Worm (Caenorhabditis elegans) whole organism, L1 larva: ENCODE measurements around the gene F19H6.5.

Experiments used
- C04F5.9 ChIP-seq: sonication (generic microtip); optimal IDR thresholded peaks from 2 replicates; lab custom pipeline; 2016; ENCODE audit warnings: missing genetic modification characterization, missing compliant biosample characterization
- C16A3.4 ChIP-seq: fragments of 150-350 bp; optimal IDR thresholded peaks from 2 replicates; lab custom pipeline; 2014; ENCODE audit warnings: missing biosample characterization, missing genetic modification characterization
- F16B12.6 ChIP-seq: fragments of 150-350 bp; optimal IDR thresholded peaks from 2 replicates; lab custom pipeline; 2014; ENCODE audit warnings: missing biosample characterization, missing genetic modification characterization
- aly-2 ChIP-seq: fragments of 150-350 bp; optimal IDR thresholded peaks from 2 replicates; lab custom pipeline; 2014; ENCODE audit warnings: missing biosample characterization, missing genetic modification characterization
- ceh-82 ChIP-seq, 3 experiments: fragments of 150-350 bp in 1 of 3; sonication (generic microtip) in 2 of 3; optimal IDR thresholded peaks; 2 replicates each; lab custom pipeline; 2014 to 2017; ENCODE audit warnings: missing biosample characterization in 3 of 3, missing genetic modification characterization in 3 of 3
- ces-1 ChIP-seq: fragments of 150-350 bp; optimal IDR thresholded peaks from 2 replicates; lab custom pipeline; 2014; ENCODE audit warnings: missing biosample characterization, missing genetic modification reagents, missing genetic modification characterization
- dpl-1 ChIP-seq, 3 experiments: fragments of 150-350 bp in 2 of 3; sonication (generic microtip) in 1 of 3; optimal IDR thresholded peaks; 2 replicates each; lab custom pipeline; 2014 to 2017; ENCODE audit warnings: missing biosample characterization in 3 of 3, missing genetic modification characterization in 3 of 3, missing genetic modification reagents in 3 of 3
- efl-1 ChIP-seq, 4 experiments: fragments of 150-350 bp; optimal IDR thresholded peaks in 3 of 4; peaks in 1 of 4; 1 replicate in 1 of 4; 2 replicates in 3 of 4; lab custom pipeline; 2014; ENCODE audit warnings: missing biosample characterization in 2 of 4, missing genetic modification characterization in 2 of 4, missing genetic modification reagents in 2 of 4
- egl-27 ChIP-seq, 2 experiments: fragments of 150-350 bp in 1 of 2; sonication (generic microtip); optimal IDR thresholded peaks; 3 replicates each; lab custom pipeline; 2017 to 2018; ENCODE audit warnings: missing biosample characterization in 2 of 2, missing genetic modification characterization in 2 of 2, missing genetic modification reagents in 2 of 2
- elt-2 ChIP-seq: sonication (generic microtip); optimal IDR thresholded peaks from 2 replicates; lab custom pipeline; 2016; ENCODE audit warnings: missing genetic modification characterization, mild to moderate bottlenecking, inconsistent platforms, missing compliant biosample characterization, missing genetic modification reagents
- elt-3 ChIP-seq, 6 experiments: fragments of 150-350 bp in 1 of 6; sonication (generic microtip); optimal IDR thresholded peaks; 2 replicates each; lab custom pipeline; 2017 to 2018; ENCODE audit warnings: missing biosample characterization in 6 of 6, missing genetic modification characterization in 6 of 6, inconsistent platforms in 1 of 6
- ets-5 ChIP-seq: fragments of 200-800 bp; sonication (Bioruptor generic); IDR thresholded peaks from 2 replicates; pipeline ENCODE4 v1.3.6; 2022; ENCODE audit warnings: missing genetic modification characterization, missing compliant biosample characterization
- fkh-8 ChIP-seq: sonication (generic microtip); optimal IDR thresholded peaks from 2 replicates; lab custom pipeline; 2016; ENCODE audit warnings: mild to moderate bottlenecking, missing genetic modification characterization, missing compliant biosample characterization
- fos-1 ChIP-seq: fragments of 150-350 bp; optimal IDR thresholded peaks from 2 replicates; lab custom pipeline; 2014; ENCODE audit warnings: missing biosample characterization, missing genetic modification characterization
- grh-1 ChIP-seq: fragments of 200-800 bp; sonication (Bioruptor generic); IDR thresholded peaks from 2 replicates; pipeline ENCODE4 v1.3.6; 2022; ENCODE audit warnings: missing genetic modification reagents, missing genetic modification characterization, missing compliant biosample characterization
- hlh-4 ChIP-seq: sonication (generic microtip); optimal IDR thresholded peaks from 2 replicates; lab custom pipeline; 2016; ENCODE audit warnings: mild to moderate bottlenecking, missing genetic modification characterization, missing compliant biosample characterization
- jun-1 ChIP-seq: fragments of 150-350 bp; optimal IDR thresholded peaks from 2 replicates; lab custom pipeline; 2014; ENCODE audit warnings: missing biosample characterization, missing genetic modification reagents, missing genetic modification characterization
- lin-14 ChIP-seq: fragments of 200-800 bp; sonication (Bioruptor generic); optimal IDR thresholded peaks from 2 replicates; lab custom pipeline; 2018; ENCODE audit warnings: mild to moderate bottlenecking, missing genetic modification characterization, moderate library complexity, missing compliant biosample characterization
- lin-35 ChIP-seq, 2 experiments: fragments of 150-350 bp; optimal IDR thresholded peaks; 2 replicates each; lab custom pipeline; 2014; ENCODE audit warnings: missing biosample characterization in 2 of 2, missing genetic modification characterization in 2 of 2, missing genetic modification reagents in 2 of 2
- lir-3 ChIP-seq: sonication (generic microtip); optimal IDR thresholded peaks from 2 replicates; lab custom pipeline; 2016; ENCODE audit warnings: mild to moderate bottlenecking, missing genetic modification characterization, moderate library complexity, missing compliant biosample characterization; ENCODE audit not compliant: poor library complexity
- lsy-2 ChIP-seq, 2 experiments: fragments of 150-350 bp; optimal IDR thresholded peaks; 2 replicates each; lab custom pipeline; 2014; ENCODE audit warnings: missing biosample characterization in 2 of 2, missing genetic modification characterization in 2 of 2
- mab-9 ChIP-seq: fragments of 200-800 bp; sonication (Bioruptor generic); IDR thresholded peaks from 2 replicates; pipeline ENCODE4 v1.3.6; 2022; ENCODE audit warnings: missing genetic modification reagents, missing genetic modification characterization, missing compliant biosample characterization
- mdl-1 ChIP-seq, 2 experiments: fragments of 150-350 bp; optimal IDR thresholded peaks; 2 replicates each; lab custom pipeline; 2014 to 2017; ENCODE audit warnings: missing biosample characterization in 2 of 2, missing genetic modification characterization in 2 of 2, inconsistent platforms in 1 of 2
- mep-1 ChIP-seq: fragments of 150-350 bp; optimal IDR thresholded peaks from 2 replicates; lab custom pipeline; 2014; ENCODE audit warnings: missing biosample characterization, missing genetic modification characterization
- nhr-11 ChIP-seq: fragments of 150-350 bp; optimal IDR thresholded peaks from 2 replicates; lab custom pipeline; 2014; ENCODE audit warnings: missing biosample characterization, missing genetic modification characterization
- nhr-12 ChIP-seq: sonication (generic microtip); optimal IDR thresholded peaks from 2 replicates; lab custom pipeline; 2017; ENCODE audit warnings: missing biosample characterization, missing genetic modification characterization
- nhr-19 ChIP-seq: fragments of 200-800 bp; sonication (Bioruptor generic); conservative IDR thresholded peaks from 2 replicates; pipeline ENCODE4 v1.3.6; 2022; ENCODE audit warnings: missing genetic modification characterization, missing compliant biosample characterization
- nhr-20 ChIP-seq: sonication (generic microtip); optimal IDR thresholded peaks from 2 replicates; lab custom pipeline; 2016; ENCODE audit warnings: mild to moderate bottlenecking, missing genetic modification characterization, missing compliant biosample characterization
- nhr-237 ChIP-seq: fragments of 150-350 bp; optimal IDR thresholded peaks from 2 replicates; lab custom pipeline; 2014; ENCODE audit warnings: missing biosample characterization, missing genetic modification characterization
- nhr-47 ChIP-seq: sonication (generic microtip); optimal IDR thresholded peaks from 2 replicates; lab custom pipeline; 2016; ENCODE audit warnings: mild to moderate bottlenecking, missing genetic modification characterization, moderate library complexity, missing compliant biosample characterization
- nhr-71 ChIP-seq: sonication (generic microtip); optimal IDR thresholded peaks from 2 replicates; lab custom pipeline; 2016; ENCODE audit warnings: mild to moderate bottlenecking, missing genetic modification characterization, moderate library complexity, missing compliant biosample characterization
- nhr-77 ChIP-seq: fragments of 150-350 bp; optimal IDR thresholded peaks from 2 replicates; lab custom pipeline; 2014; ENCODE audit warnings: missing biosample characterization, missing genetic modification characterization
- nhr-85 ChIP-seq: sonication (generic microtip); peaks from one replicate; lab custom pipeline; 2016; ENCODE audit warnings: missing genetic modification characterization, inconsistent platforms, missing compliant biosample characterization
- nhr-90 ChIP-seq: sonication (generic microtip); optimal IDR thresholded peaks from 2 replicates; lab custom pipeline; 2016; ENCODE audit warnings: mild to moderate bottlenecking, missing genetic modification characterization, missing compliant biosample characterization; ENCODE audit not compliant: poor library complexity
- pax-3 ChIP-seq: fragments of 200-800 bp; sonication (Bioruptor generic); optimal IDR thresholded peaks from 2 replicates; lab custom pipeline; 2018; ENCODE audit warnings: mild to moderate bottlenecking, missing genetic modification characterization, moderate library complexity, missing compliant biosample characterization
- pqm-1 ChIP-seq: sonication (generic microtip); optimal IDR thresholded peaks from 3 replicates; lab custom pipeline; 2017; ENCODE audit warnings: missing biosample characterization, missing genetic modification characterization
- rnt-1 ChIP-seq: sonication (generic microtip); optimal IDR thresholded peaks from 2 replicates; lab custom pipeline; 2016; ENCODE audit warnings: mild to moderate bottlenecking, missing genetic modification characterization, moderate library complexity, missing compliant biosample characterization
- snpc-4 ChIP-seq: fragments of 150-350 bp; optimal IDR thresholded peaks from 2 replicates; lab custom pipeline; 2014; ENCODE audit warnings: missing biosample characterization, missing genetic modification characterization
- sox-4 ChIP-seq: sonication (generic microtip); optimal IDR thresholded peaks from 2 replicates; lab custom pipeline; 2016; ENCODE audit warnings: missing genetic modification characterization, missing compliant biosample characterization
- sup-37 ChIP-seq: fragments of 200-800 bp; sonication (Bioruptor generic); optimal IDR thresholded peaks from 2 replicates; lab custom pipeline; 2018; ENCODE audit warnings: mild to moderate bottlenecking, missing genetic modification characterization, missing compliant biosample characterization
- tbx-2 ChIP-seq: sonication (generic microtip); optimal IDR thresholded peaks from 2 replicates; lab custom pipeline; 2016; ENCODE audit warnings: missing genetic modification characterization, missing compliant biosample characterization
- tlp-1 ChIP-seq: fragments of 150-350 bp; optimal IDR thresholded peaks from 2 replicates; lab custom pipeline; 2014; ENCODE audit warnings: missing biosample characterization, missing genetic modification characterization
- unc-130 ChIP-seq: fragments of 150-350 bp; optimal IDR thresholded peaks from 2 replicates; lab custom pipeline; 2017; ENCODE audit warnings: missing biosample characterization, missing genetic modification characterization, inconsistent platforms
- unc-62 ChIP-seq: fragments of 150-350 bp; optimal IDR thresholded peaks from 2 replicates; lab custom pipeline; 2014; ENCODE audit warnings: missing biosample characterization, missing genetic modification reagents, missing genetic modification characterization
- xbp-1 ChIP-seq: sonication (generic microtip); optimal IDR thresholded peaks from 2 replicates; lab custom pipeline; 2016; ENCODE audit warnings: missing genetic modification characterization, missing compliant biosample characterization
- ztf-11 ChIP-seq, 2 experiments: sonication (generic microtip); optimal IDR thresholded peaks; 2 replicates each; lab custom pipeline; 2016 to 2017; ENCODE audit warnings: missing genetic modification characterization in 2 of 2, missing biosample characterization in 1 of 2, missing compliant biosample characterization in 1 of 2

The F19H6.5 gene

DNA sequence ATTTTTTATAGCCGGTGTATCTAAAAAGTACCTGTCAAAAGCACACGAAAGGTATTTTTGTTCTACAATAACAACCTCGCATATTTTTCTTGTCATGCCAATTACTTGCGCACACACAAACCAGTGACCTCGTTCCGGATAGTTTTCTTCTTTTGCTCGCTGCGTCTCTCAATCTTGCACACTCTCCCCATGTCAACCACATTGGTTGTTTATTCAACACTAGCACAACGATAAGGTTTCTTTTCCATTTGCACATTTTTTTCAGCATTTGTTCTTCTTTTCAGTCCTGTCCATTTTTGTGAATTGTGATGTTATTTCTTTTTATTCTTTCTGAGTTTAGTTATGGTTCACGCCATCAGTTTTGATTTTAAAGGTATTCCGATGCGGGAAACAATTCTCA, 14.5 kb downstream of the F19H6.5 start, which contains the start of gene F42F12.3:
F42F12.3 (plus strand) TSS at position 372 of the 400 bp plus-strand sequence.
- no peak for TF ChIP-seq fos-1 (tag; lab: Kevin White, UChicago)
- TF ChIP-seq lin-14 (GFP tag; lab: Kevin White, UChicago), result peak; percentile 28
- TF ChIP-seq C16A3.4 (tag; lab: Kevin White, UChicago), result no peak
- no peak for TF ChIP-seq pax-3

DNA sequence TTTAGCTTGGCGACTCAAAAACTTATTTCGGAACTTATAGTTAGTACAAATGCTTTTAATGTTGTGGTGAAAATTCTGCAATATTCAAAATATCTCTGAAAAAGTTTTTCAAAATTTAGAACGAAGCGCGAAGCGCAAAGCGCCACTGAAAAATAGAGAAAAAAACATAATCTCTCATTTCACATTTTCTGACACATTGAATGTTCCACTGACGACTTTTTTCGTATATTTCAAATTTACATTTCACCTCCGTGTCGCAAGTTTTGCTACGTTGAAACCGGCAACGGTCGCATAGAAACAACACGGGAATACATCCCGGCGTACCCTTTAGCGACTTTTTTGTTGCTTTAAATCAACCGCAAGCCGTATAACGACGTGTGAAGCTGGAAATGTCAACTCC, 16.4 kb downstream of the F19H6.5 start, which contains the start of gene F42F12.14:
F42F12.14 (plus strand) TSS at position 301 of the 400 bp plus-strand sequence.
- no peak for TF ChIP-seq dpl-1 (GFP tag; optimal IDR thresholded peaks at IDR 0.05; lab: Kevin White, UChicago)
- TF ChIP-seq F16B12.6, result no peak
- TF ChIP-seq ces-1, result no peak
- no peak for TF ChIP-seq nhr-90 (tag; lab: Kevin White, UChicago)
- TF ChIP-seq pqm-1, result no peak
- no peak for TF ChIP-seq lsy-2 (tag; optimal IDR thresholded peaks at IDR 0.05; lab: Kevin White, UChicago)
- TF ChIP-seq C04F5.9 (tag; lab: Kevin White, UChicago), result no peak
- no peak for TF ChIP-seq nhr-11

- no peak for TF ChIP-seq tlp-1 (tag; lab: Kevin White, UChicago)
- peak; percentile 15 for TF ChIP-seq xbp-1
- no peak for TF ChIP-seq nhr-237
- no peak for TF ChIP-seq pqm-1
- TF ChIP-seq C04F5.9 (tag; lab: Kevin White, UChicago), result no peak
- TF ChIP-seq tbx-2, result peak; percentile 6
- no peak for TF ChIP-seq lsy-2 (tag; optimal IDR thresholded peaks at IDR 0.05; lab: Kevin White, UChicago)
- TF ChIP-seq unc-130, result no peak
- peak in 1 of 2 experiments; percentile 8 for TF ChIP-seq mdl-1 (tag; optimal IDR thresholded peaks at IDR 0.05; lab: Kevin White, UChicago)
- peak; percentile 57 for TF ChIP-seq nhr-20 (tag; lab: Kevin White, UChicago)
- no peak for TF ChIP-seq hlh-4 (tag; lab: Kevin White, UChicago)
- TF ChIP-seq jun-1 (tag; lab: Kevin White, UChicago), result no peak
- no peak for TF ChIP-seq sox-4 (tag; lab: Kevin White, UChicago)
- peak in 1 of 2 experiments; percentile 74 for TF ChIP-seq lin-35 (GFP tag; optimal IDR thresholded peaks at IDR 0.05; lab: Kevin White, UChicago)
- TF ChIP-seq snpc-4, result no peak
- TF ChIP-seq pax-3, result no peak
- peak; percentile 63 for TF ChIP-seq C16A3.4 (tag; lab: Kevin White, UChicago)
- TF ChIP-seq efl-1 (optimal IDR thresholded peaks at IDR 0.05; lab: Kevin White, UChicago), result no peak
- TF ChIP-seq efl-1 (GFP tag; optimal IDR thresholded peaks at IDR 0.05 in 1 of 2; lab: Kevin White, UChicago), result peak in 1 of 2 experiments; percentile 76
- peak in 2 of 6 experiments; percentile 42 to 54 for TF ChIP-seq elt-3 (tag; optimal IDR thresholded peaks at IDR 0.05; lab: Kevin White, UChicago)
- TF ChIP-seq nhr-11, result no peak
- TF ChIP-seq nhr-77 (tag; lab: Kevin White, UChicago), result peak; percentile 5
- TF ChIP-seq ztf-11 (tag; optimal IDR thresholded peaks at IDR 0.05; lab: Kevin White, UChicago), result no peak
- no peak for TF ChIP-seq egl-27 (tag; optimal IDR thresholded peaks at IDR 0.05; lab: Kevin White, UChicago)
- TF ChIP-seq unc-62 (GFP tag; lab: Kevin White, UChicago), result no peak
- peak; percentile 36 for TF ChIP-seq lin-14 (GFP tag; lab: Kevin White, UChicago)
- TF ChIP-seq aly-2, result no peak
- peak; percentile 54 for TF ChIP-seq nhr-71 (tag; lab: Kevin White, UChicago)
- no peak for TF ChIP-seq fkh-8 (tag; lab: Kevin White, UChicago)
- TF ChIP-seq mep-1 (tag; lab: Kevin White, UChicago), result peak; percentile 41
- TF ChIP-seq ces-1, result no peak
- peak; percentile 35 for TF ChIP-seq nhr-47
- no peak for TF ChIP-seq elt-2 (tag; lab: Kevin White, UChicago)
- TF ChIP-seq ceh-82 (tag; optimal IDR thresholded peaks at IDR 0.05; lab: Kevin White, UChicago), result peak in 2 of 3 experiments; percentile 36 to 46
- TF ChIP-seq ets-5 (GFP tag; lab: Robert Waterston, UW), result no peak
- TF ChIP-seq sup-37 (GFP tag; lab: Kevin White, UChicago), result no peak
- no peak for TF ChIP-seq F16B12.6
- TF ChIP-seq fos-1 (tag; lab: Kevin White, UChicago), result peak; percentile 6
- TF ChIP-seq nhr-12 (tag; lab: Kevin White, UChicago), result no peak
- TF ChIP-seq nhr-85 (tag; lab: Kevin White, UChicago), result peak; percentile 80
- no peak; the same call in 1 of the 2 replicates for TF ChIP-seq grh-1 (GFP tag; lab: Robert Waterston, UW)
- TF ChIP-seq rnt-1, result peak; percentile 65
- TF ChIP-seq mab-9 (GFP tag; lab: Robert Waterston, UW), result no peak
- peak; percentile 52 for TF ChIP-seq lir-3 (tag; lab: Kevin White, UChicago)
- TF ChIP-seq nhr-19, result peak; percentile 69
These were observed 16.9 kb downstream of the F19H6.5 start for ce11 chrX:12347822-12348221.
